Worm (Caenorhabditis elegans) whole organism, mixed stage, embryonic: Measurements from ENCODE around the gene K08E5.6.

ENCODE experiments used
- elt-1 ChIP-seq: sonication (generic microtip); optimal IDR thresholded peaks from 2 replicates; lab custom pipeline; 2017; ENCODE audit warnings: missing genetic modification characterization, mild to moderate bottlenecking, missing compliant biosample characterization, antibody characterized with exemption, moderate library complexity, borderline replicate concordance; ENCODE audit not compliant: insufficient read depth
- elt-3 ChIP-seq: fragments of 150-350 bp; optimal IDR thresholded peaks from 2 replicates; lab custom pipeline; 2014; ENCODE audit warnings: missing biosample characterization, missing genetic modification characterization
- flh-1 ChIP-seq: fragments of 200-800 bp; sonication (Bioruptor generic); optimal IDR thresholded peaks from 2 replicates; lab custom pipeline; 2018; ENCODE audit warnings: mild to moderate bottlenecking, missing genetic modification characterization, moderate library complexity, missing compliant biosample characterization
- lsy-2 ChIP-seq: fragments of 150-350 bp; optimal IDR thresholded peaks from 2 replicates; lab custom pipeline; 2014; ENCODE audit warnings: missing biosample characterization, missing genetic modification characterization
- mab-5 ChIP-seq: fragments of 150-350 bp; optimal IDR thresholded peaks from 2 replicates; lab custom pipeline; 2014; ENCODE audit warnings: missing biosample characterization, missing genetic modification characterization
- mls-2 ChIP-seq: sonication (generic microtip); optimal IDR thresholded peaks from 2 replicates; lab custom pipeline; 2016; ENCODE audit warnings: mild to moderate bottlenecking, missing genetic modification characterization, moderate library complexity, missing compliant biosample characterization
- nhr-237 ChIP-seq: fragments of 150-350 bp; optimal IDR thresholded peaks from 2 replicates; lab custom pipeline; 2014; ENCODE audit warnings: missing biosample characterization, missing genetic modification characterization
- nhr-76 ChIP-seq: sonication (generic microtip); optimal IDR thresholded peaks from 2 replicates; lab custom pipeline; 2017; ENCODE audit warnings: missing biosample characterization, missing genetic modification characterization
- pha-4 ChIP-seq: fragments of 150-350 bp; optimal IDR thresholded peaks from 2 replicates; lab custom pipeline; 2018; ENCODE audit warnings: missing biosample characterization, missing genetic modification reagents, missing genetic modification characterization
- snpc-4 ChIP-seq: fragments of 150-350 bp; optimal IDR thresholded peaks from 2 replicates; lab custom pipeline; 2014; ENCODE audit warnings: missing biosample characterization, missing genetic modification characterization
- unc-39 ChIP-seq: fragments of 150-350 bp; optimal IDR thresholded peaks from 2 replicates; lab custom pipeline; 2014; ENCODE audit warnings: missing biosample characterization, missing genetic modification characterization
- unc-62 ChIP-seq: fragments of 150-350 bp; optimal IDR thresholded peaks from 2 replicates; lab custom pipeline; 2014; ENCODE audit warnings: missing biosample characterization, missing genetic modification reagents, missing genetic modification characterization
- zip-8 ChIP-seq: fragments of 150-350 bp; optimal IDR thresholded peaks from 2 replicates; lab custom pipeline; 2014; ENCODE audit warnings: missing biosample characterization, missing genetic modification characterization
- ztf-11 ChIP-seq: fragments of 150-350 bp; optimal IDR thresholded peaks from 2 replicates; lab custom pipeline; 2014; ENCODE audit warnings: missing biosample characterization, missing genetic modification characterization

DNA sequence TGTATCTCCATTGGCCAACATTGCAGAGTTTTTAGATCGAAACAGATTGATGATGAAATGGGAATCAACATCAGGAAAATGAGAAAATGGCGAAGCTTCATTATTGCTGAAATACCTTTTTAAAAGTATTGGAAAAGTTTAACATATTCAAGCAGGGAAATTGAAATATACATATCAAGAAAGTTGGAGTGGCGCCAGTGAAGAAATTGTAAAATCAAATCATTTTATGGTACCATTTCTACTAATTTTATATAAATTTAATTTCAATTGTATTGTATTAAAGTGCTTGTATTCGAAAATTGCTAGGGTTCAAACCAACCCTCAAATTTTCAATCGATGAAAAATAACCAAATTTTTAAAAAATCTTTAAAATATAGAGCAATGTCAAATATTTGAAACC, 34.4 kb upstream of the K08E5.6 start, which contains the start of gene srt-55:
- TF ChIP-seq elt-3 (no peak), nhr-237 (tag; lab: Kevin White, UChicago) (no peak), unc-62 (GFP tag; lab: Kevin White, UChicago) (no peak), elt-1 (no peak), mls-2 (tag; lab: Kevin White, UChicago) (no peak), pha-4 (tag; lab: Kevin White, UChicago) (no peak), zip-8 (no peak), lsy-2 (no peak), ztf-11 (tag; lab: Kevin White, UChicago) (no peak), unc-39 (no peak), nhr-76 (tag; lab: Kevin White, UChicago) (no peak), snpc-4 (tag; lab: Kevin White, UChicago) (no peak), mab-5 (no peak), flh-1 (GFP tag; lab: Kevin White, UChicago) (no peak)
